Fruit fly (Drosophila melanogaster) whole organism, embryonic: ENCODE data around the gene CG42716.

Experiments
- Antp ChIP-seq: fragments of 200-800 bp; sonication (Bioruptor generic); optimal IDR thresholded peaks from 3 replicates; lab custom pipeline; 2016; ENCODE audit warnings: missing biosample characterization, missing genetic modification characterization
- B-H2 ChIP-seq: fragments of 200-800 bp; sonication (Bioruptor generic); optimal IDR thresholded peaks from 2 replicates; lab custom pipeline; 2018; ENCODE audit warnings: missing biosample characterization, mild to moderate bottlenecking, missing genetic modification characterization
- Bteb2 ChIP-seq: fragments of 200-800 bp; sonication (Bioruptor generic); optimal IDR thresholded peaks from 2 replicates; lab custom pipeline; 2016; ENCODE audit warnings: missing biosample characterization, missing genetic modification characterization
- CG10431 ChIP-seq: fragments of 200-800 bp; sonication (Bioruptor generic); optimal IDR thresholded peaks from 3 replicates; lab custom pipeline; 2018; ENCODE audit warnings: missing biosample characterization, mild to moderate bottlenecking, missing genetic modification characterization
- CG13296 ChIP-seq: fragments of 200-800 bp; sonication (Bioruptor generic); optimal IDR thresholded peaks from 3 replicates; lab custom pipeline; 2018; ENCODE audit warnings: missing biosample characterization, mild to moderate bottlenecking, missing genetic modification characterization
- CG1529 ChIP-seq: fragments of 200-800 bp; sonication (Bioruptor generic); optimal IDR thresholded peaks from 3 replicates; lab custom pipeline; 2018; ENCODE audit warnings: missing biosample characterization, missing genetic modification characterization
- CG15479 ChIP-seq: fragments of 200-800 bp; sonication (Bioruptor generic); optimal IDR thresholded peaks from 3 replicates; lab custom pipeline; 2019; ENCODE audit warnings: missing biosample characterization, mild to moderate bottlenecking, missing genetic modification characterization, moderate library complexity
- CG15514 ChIP-seq: fragments of 200-800 bp; sonication (Bioruptor generic); optimal IDR thresholded peaks from 3 replicates; lab custom pipeline; 2017; ENCODE audit warnings: missing biosample characterization, missing genetic modification characterization, mild to moderate bottlenecking, moderate library complexity, missing genetic modification reagents
- CG1647 ChIP-seq: fragments of 200-800 bp; sonication (Bioruptor generic); optimal IDR thresholded peaks from 3 replicates; lab custom pipeline; 2016; ENCODE audit warnings: missing biosample characterization, missing genetic modification characterization
- CG16815 ChIP-seq: fragments of 200-800 bp; sonication (Bioruptor generic); optimal IDR thresholded peaks from 3 replicates; lab custom pipeline; 2017; ENCODE audit warnings: missing biosample characterization, mild to moderate bottlenecking, missing genetic modification characterization
- CG17361 ChIP-seq: fragments of 200-800 bp; sonication (Bioruptor generic); IDR thresholded peaks from 3 replicates; pipeline ENCODE4 v1.3.6; 2022; ENCODE audit warnings: missing biosample characterization, missing genetic modification characterization
- CG17568 ChIP-seq: fragments of 200-800 bp; sonication (Bioruptor generic); optimal IDR thresholded peaks from 2 replicates; lab custom pipeline; 2018; ENCODE audit warnings: missing biosample characterization, mild to moderate bottlenecking, missing genetic modification characterization, moderate library complexity
- CG17612 ChIP-seq: fragments of 200-800 bp; sonication (Bioruptor generic); IDR thresholded peaks from 2 replicates; pipeline ENCODE4 v1.3.6; 2022; ENCODE audit warnings: missing biosample characterization, missing genetic modification characterization
- CG18262 ChIP-seq: fragments of 200-800 bp; optimal IDR thresholded peaks from 3 replicates; lab custom pipeline; 2019; ENCODE audit warnings: missing biosample characterization, mild to moderate bottlenecking, missing genetic modification characterization, moderate library complexity
- CG4707 ChIP-seq: fragments of 200-800 bp; sonication (Bioruptor generic); optimal IDR thresholded peaks from 2 replicates; lab custom pipeline; 2018; ENCODE audit warnings: missing biosample characterization, mild to moderate bottlenecking, missing genetic modification characterization, moderate library complexity
- CG4820 ChIP-seq: fragments of 200-800 bp; sonication (Bioruptor generic); optimal IDR thresholded peaks from 3 replicates; lab custom pipeline; 2016; ENCODE audit warnings: missing biosample characterization, missing genetic modification characterization
- CG5953 ChIP-seq: fragments of 200-800 bp; sonication (Bioruptor generic); IDR thresholded peaks from 2 replicates; pipeline ENCODE4 v1.3.6; 2022; ENCODE audit warnings: missing biosample characterization, missing genetic modification characterization
- CG6765 ChIP-seq: fragments of 200-800 bp; sonication (Bioruptor generic); optimal IDR thresholded peaks from 3 replicates; lab custom pipeline; 2017; ENCODE audit warnings: missing biosample characterization, mild to moderate bottlenecking, missing genetic modification characterization
- CG6791 ChIP-seq: fragments of 200-800 bp; sonication (Bioruptor generic); IDR thresholded peaks from 3 replicates; pipeline ENCODE4 v1.3.6; 2022; ENCODE audit warnings: missing biosample characterization, missing genetic modification characterization; ENCODE audit not compliant: partially characterized antibody
- CG8089 ChIP-seq: fragments of 200-800 bp; sonication (Bioruptor generic); optimal IDR thresholded peaks from 3 replicates; lab custom pipeline; 2016; ENCODE audit warnings: missing biosample characterization, missing genetic modification characterization
- CG8944 ChIP-seq: fragments of 200-800 bp; sonication (Bioruptor generic); optimal IDR thresholded peaks from 3 replicates; lab custom pipeline; 2016; ENCODE audit warnings: missing biosample characterization, missing genetic modification characterization
- D19B ChIP-seq: fragments of 200-800 bp; sonication (Bioruptor generic); optimal IDR thresholded peaks from 2 replicates; lab custom pipeline; 2017; ENCODE audit warnings: missing biosample characterization, mild to moderate bottlenecking, missing genetic modification characterization
- Dad ChIP-seq: fragments of 200-800 bp; sonication (Bioruptor generic); optimal IDR thresholded peaks from 3 replicates; lab custom pipeline; 2016; ENCODE audit warnings: missing biosample characterization, missing genetic modification characterization
- Dfd ChIP-seq, 2 experiments: fragments of >200 bp; optimal IDR thresholded peaks; 2 replicates each; lab custom pipeline; 2017; ENCODE audit warnings: missing biosample characterization in 2 of 2, missing genetic modification characterization in 2 of 2
- Dip3 ChIP-seq: fragments of 200-800 bp; sonication (Bioruptor generic); optimal IDR thresholded peaks from 3 replicates; lab custom pipeline; 2016; ENCODE audit warnings: missing biosample characterization, missing genetic modification characterization
- Lpt ChIP-seq: fragments of >200 bp; optimal IDR thresholded peaks from 2 replicates; lab custom pipeline; 2018; ENCODE audit warnings: missing biosample characterization, missing genetic modification characterization
- MTF-1 ChIP-seq: fragments of 200-800 bp; sonication (Bioruptor generic); optimal IDR thresholded peaks from 2 replicates; lab custom pipeline; 2018; ENCODE audit warnings: missing biosample characterization, mild to moderate bottlenecking, missing genetic modification characterization, borderline replicate concordance
- NC2α ChIP-seq: fragments of 200-800 bp; sonication (Bioruptor generic); optimal IDR thresholded peaks from 2 replicates; lab custom pipeline; 2016; ENCODE audit warnings: missing biosample characterization, missing genetic modification characterization
- Nf-YA ChIP-seq: fragments of 200-800 bp; sonication (Bioruptor generic); IDR thresholded peaks from 2 replicates; pipeline ENCODE4 v1.3.6; 2022; ENCODE audit warnings: missing biosample characterization, missing genetic modification characterization
- PHDP ChIP-seq: fragments of 200-800 bp; sonication (Bioruptor generic); optimal IDR thresholded peaks from 3 replicates; lab custom pipeline; 2018; ENCODE audit warnings: missing biosample characterization, mild to moderate bottlenecking, missing genetic modification characterization, moderate library complexity
- Sox100B ChIP-seq: fragments of 200-800 bp; sonication (Bioruptor generic); optimal IDR thresholded peaks from 3 replicates; lab custom pipeline; 2018; ENCODE audit warnings: missing biosample characterization, mild to moderate bottlenecking, missing genetic modification characterization
- al ChIP-seq: fragments of 200-800 bp; sonication (Bioruptor generic); IDR thresholded peaks from 2 replicates; pipeline ENCODE4 v1.3.6; 2022; ENCODE audit warnings: missing biosample characterization, missing genetic modification characterization
- caup ChIP-seq: fragments of 200-800 bp; sonication (Bioruptor generic); optimal IDR thresholded peaks from 3 replicates; lab custom pipeline; 2017; ENCODE audit warnings: missing biosample characterization, mild to moderate bottlenecking, missing genetic modification characterization, moderate library complexity; ENCODE audit not compliant: severe bottlenecking
- croc ChIP-seq: fragments of 200-800 bp; sonication (Bioruptor generic); conservative IDR thresholded peaks from 3 replicates; pipeline ENCODE4 v1.3.6; 2022; ENCODE audit warnings: missing biosample characterization, missing genetic modification characterization
- dm ChIP-seq: fragments of 200-800 bp; sonication (Bioruptor generic); optimal IDR thresholded peaks from 3 replicates; lab custom pipeline; 2016; ENCODE audit warnings: missing biosample characterization, missing genetic modification characterization
- fd96Cb ChIP-seq: fragments of 200-800 bp; sonication (Bioruptor generic); optimal IDR thresholded peaks from 2 replicates; lab custom pipeline; 2018; ENCODE audit warnings: missing biosample characterization, mild to moderate bottlenecking, missing genetic modification characterization, moderate library complexity
- gce ChIP-seq: fragments of 200-800 bp; sonication (Bioruptor generic); IDR thresholded peaks from 3 replicates; pipeline ENCODE4 v1.3.6; 2022; ENCODE audit warnings: missing biosample characterization, missing genetic modification characterization
- ind ChIP-seq: fragments of 200-800 bp; sonication (Bioruptor generic); optimal IDR thresholded peaks from 3 replicates; lab custom pipeline; 2016; ENCODE audit warnings: missing biosample characterization, missing genetic modification characterization
- phol ChIP-seq: fragments of 200-800 bp; sonication (Bioruptor generic); optimal IDR thresholded peaks from 3 replicates; lab custom pipeline; 2018; ENCODE audit warnings: missing biosample characterization, mild to moderate bottlenecking, missing genetic modification characterization, moderate library complexity
- pnt ChIP-seq: fragments of 200-800 bp; sonication (Bioruptor generic); optimal IDR thresholded peaks from 3 replicates; lab custom pipeline; 2016; ENCODE audit warnings: missing biosample characterization, missing genetic modification characterization
- pzg ChIP-seq: fragments of 200-800 bp; sonication (Bioruptor generic); optimal IDR thresholded peaks from 3 replicates; lab custom pipeline; 2018; ENCODE audit warnings: missing biosample characterization, mild to moderate bottlenecking, missing genetic modification characterization, moderate library complexity
- run ChIP-seq: fragments of 200-800 bp; sonication (Bioruptor generic); optimal IDR thresholded peaks from 3 replicates; lab custom pipeline; 2018; ENCODE audit warnings: missing biosample characterization, mild to moderate bottlenecking, missing genetic modification characterization
- slp2 ChIP-seq: fragments of 200-800 bp; sonication (Bioruptor generic); optimal IDR thresholded peaks from 2 replicates; lab custom pipeline; 2016; ENCODE audit warnings: missing biosample characterization, missing genetic modification characterization
- sob ChIP-seq: fragments of 200-800 bp; sonication (Bioruptor generic); IDR thresholded peaks from 2 replicates; pipeline ENCODE4 v1.3.6; 2022; ENCODE audit warnings: missing biosample characterization, missing genetic modification characterization
- tap ChIP-seq: fragments of 200-800 bp; optimal IDR thresholded peaks from 3 replicates; lab custom pipeline; 2019; ENCODE audit warnings: missing biosample characterization, mild to moderate bottlenecking, missing genetic modification characterization, moderate library complexity
- tgo ChIP-seq: fragments of 200-800 bp; sonication (Bioruptor generic); IDR thresholded peaks from 3 replicates; pipeline ENCODE4 v1.3.6; 2022; ENCODE audit warnings: missing biosample characterization, missing genetic modification characterization
- tup ChIP-seq: fragments of 200-800 bp; sonication (Bioruptor generic); optimal IDR thresholded peaks from 2 replicates; lab custom pipeline; 2016; ENCODE audit warnings: missing biosample characterization, mild to moderate bottlenecking, missing genetic modification characterization, moderate library complexity
- usp ChIP-seq: fragments of >200 bp; optimal IDR thresholded peaks from 2 replicates; lab custom pipeline; 2017; ENCODE audit warnings: missing biosample characterization, missing genetic modification characterization
- wek ChIP-seq: fragments of 200-800 bp; sonication (Bioruptor generic); optimal IDR thresholded peaks from 3 replicates; lab custom pipeline; 2018; ENCODE audit warnings: missing biosample characterization, mild to moderate bottlenecking, missing genetic modification characterization, moderate library complexity

The CG42716 gene

DNA sequence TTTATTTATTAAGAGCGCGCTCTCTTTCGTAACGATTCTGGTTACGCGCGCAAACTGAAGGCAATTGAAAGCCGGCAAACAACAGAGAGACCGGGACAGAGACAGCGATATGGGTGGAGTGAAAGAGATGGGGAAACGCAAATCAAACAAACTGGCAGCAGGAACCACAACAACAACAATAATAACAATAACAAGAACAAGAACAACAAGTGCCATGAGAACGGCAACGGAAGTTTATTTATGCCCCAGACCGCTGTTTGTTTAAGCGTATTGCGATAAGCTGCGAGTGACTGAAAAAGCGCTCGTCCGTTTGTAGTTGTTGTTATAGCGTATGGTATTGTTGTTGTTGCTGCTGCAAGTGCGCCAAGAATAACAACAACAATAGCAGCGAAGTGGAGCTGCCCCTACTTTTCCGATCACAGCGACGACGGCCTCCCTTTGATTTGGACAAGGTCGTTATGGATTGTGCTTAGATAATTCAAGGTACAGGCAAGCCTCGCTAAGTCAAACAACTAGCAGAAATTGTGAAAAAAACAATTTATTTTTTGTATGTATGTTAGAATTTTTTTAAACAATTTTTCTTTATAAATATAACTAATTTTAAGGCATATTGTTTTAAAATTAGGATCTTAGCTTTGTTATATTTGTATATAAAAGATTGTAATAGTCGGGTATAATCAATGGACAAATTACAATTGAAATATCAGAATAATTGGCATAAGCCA is 7.4 kb upstream of the CG42716 start (continued):
- TF ChIP-seq usp (no peak), MTF-1 (GFP tag; lab: Kevin White, UChicago) (peak; percentile 81), CG6765 (peak; percentile 31), B-H2 (peak; percentile 23), Bteb2 (no peak), tgo (GFP tag; lab: Robert Waterston, UW) (peak; percentile 41; the same call in 1 of the 3 replicates), CG1529 (GFP tag; lab: Kevin White, UChicago) (peak; percentile 79), CG18262 (tag; lab: Kevin White, UChicago) (peak; percentile 40), tup (GFP tag; lab: Kevin White, UChicago) (peak; percentile 20), Dad (GFP tag; lab: Kevin White, UChicago) (peak; percentile 32), CG17361 (GFP tag; lab: Robert Waterston, UW) (peak; percentile 35; the same call in 1 of the 3 replicates), CG13296 (GFP tag; lab: Kevin White, UChicago) (peak; percentile 59), CG10431 (GFP tag; lab: Kevin White, UChicago) (peak; percentile 83), Dfd (GFP tag; optimal IDR thresholded peaks at IDR 0.05; lab: Kevin White, UChicago) (no peak), CG4707 (GFP tag; lab: Kevin White, UChicago) (peak; percentile 42), CG15479 (no peak), Sox100B (GFP tag; lab: Kevin White, UChicago) (peak; percentile 57), pnt (GFP tag; lab: Kevin White, UChicago) (peak; percentile 37), wek (GFP tag; lab: Kevin White, UChicago) (peak; percentile 75), Dip3 (GFP tag; lab: Kevin White, UChicago) (no peak), CG8944 (GFP tag; lab: Kevin White, UChicago) (peak; percentile 48), croc (GFP tag; lab: Robert Waterston, UW) (peak; percentile 34; the same call in 1 of the 3 replicates), slp2 (GFP tag; lab: Kevin White, UChicago) (peak; percentile 33), CG8089 (GFP tag; lab: Kevin White, UChicago) (peak; percentile 54), pzg (GFP tag; lab: Kevin White, UChicago) (no peak), Antp (peak; percentile 55), Nf-YA (GFP tag; lab: Robert Waterston, UW) (peak; percentile 23; the same call in 1 of the 2 replicates), caup (GFP tag; lab: Kevin White, UChicago) (peak; percentile 78), CG4820 (peak; percentile 38), CG17612 (GFP tag; lab: Robert Waterston, UW) (no peak), Lpt (no peak), CG15514 (GFP tag; lab: Kevin White, UChicago) (peak; percentile 55), CG5953 (GFP tag; lab: Robert Waterston, UW) (no peak; the same call in 1 of the 2 replicates), PHDP (peak; percentile 51), CG17568 (GFP tag; lab: Kevin White, UChicago) (peak; percentile 77), fd96Cb (tag; lab: Kevin White, UChicago) (peak; percentile 4), run (tag; lab: Kevin White, UChicago) (peak; percentile 61), NC2α (GFP tag; lab: Kevin White, UChicago) (peak; percentile 74), CG16815 (GFP tag; lab: Kevin White, UChicago) (no peak), D19B (no peak), phol (peak; percentile 36), sob (peak; percentile 80), dm (GFP tag; lab: Kevin White, UChicago) (peak; percentile 45), ind (GFP tag; lab: Kevin White, UChicago) (peak; percentile 6), tap (tag; lab: Kevin White, UChicago) (peak; percentile 17), CG6791 (GFP tag; lab: Robert Waterston, UW) (no peak), al (GFP tag; lab: Robert Waterston, UW) (no peak), gce (GFP tag; lab: Robert Waterston, UW) (peak; percentile 84), CG1647 (GFP tag; lab: Kevin White, UChicago) (peak; percentile 34)
